Fruit fly (Drosophila melanogaster) whole organism, prepupa: Measurements from ENCODE around the gene Eig71Ec.

ENCODE experiments used
- CG16779 ChIP-seq: fragments of 200-800 bp; sonication (Bioruptor generic); optimal IDR thresholded peaks from 3 replicates; lab custom pipeline; 2017; ENCODE audit warnings: missing biosample characterization, mild to moderate bottlenecking, missing genetic modification characterization
- CG6163 ChIP-seq: fragments of 200-800 bp; sonication (Bioruptor generic); IDR thresholded peaks from 3 replicates; pipeline ENCODE4 v1.3.6; 2022; ENCODE audit warnings: missing biosample characterization, missing genetic modification characterization
- Eip75B ChIP-seq: fragments of 200-800 bp; sonication (Bioruptor generic); optimal IDR thresholded peaks from 3 replicates; lab custom pipeline; 2016; ENCODE audit warnings: missing biosample characterization, missing genetic modification characterization
- Gug ChIP-seq: fragments of 200-800 bp; sonication (Bioruptor generic); IDR thresholded peaks from 2 replicates; pipeline ENCODE4 v1.3.6; 2022; ENCODE audit warnings: missing biosample characterization, missing genetic modification characterization
- Hr39 ChIP-seq: fragments of 200-800 bp; sonication (Bioruptor generic); optimal IDR thresholded peaks from 2 replicates; lab custom pipeline; 2016; ENCODE audit warnings: missing biosample characterization, missing genetic modification characterization
- cyc ChIP-seq: fragments of 200-800 bp; sonication (Bioruptor generic); optimal IDR thresholded peaks from 3 replicates; lab custom pipeline; 2016; ENCODE audit warnings: missing biosample characterization, missing genetic modification characterization
- salr ChIP-seq, 2 experiments: fragments of 200-800 bp; sonication (Bioruptor generic); optimal IDR thresholded peaks; 3 replicates each; lab custom pipeline; 2016 to 2018; ENCODE audit warnings: missing biosample characterization in 2 of 2, missing genetic modification characterization in 2 of 2, mild to moderate bottlenecking in 1 of 2

dm6 chr3L:15670455-15670854 is 18.4 kb upstream of the Eig71Ec start:
- TF ChIP-seq Gug (no peak), Hr39 (GFP tag; lab: Kevin White, UChicago) (no peak), cyc (GFP tag; lab: Kevin White, UChicago) (peak; percentile 9), Eip75B (GFP tag; lab: Kevin White, UChicago) (no peak), CG16779 (tag; lab: Kevin White, UChicago) (no peak), salr (GFP tag; optimal IDR thresholded peaks at IDR 0.05; lab: Kevin White, UChicago) (no peak), CG6163 (GFP tag; lab: Robert Waterston, UW) (no peak)
